Fruit fly (Drosophila melanogaster) whole organism, embryonic: ENCODE data around the gene CG33631.

Source experiments
- Adf1 ChIP-seq: fragments of 200-800 bp; sonication (Bioruptor generic); IDR thresholded peaks from 2 replicates; pipeline ENCODE4 v1.3.6; 2022; ENCODE audit warnings: missing biosample characterization, missing genetic modification characterization
- CG10959 ChIP-seq: fragments of 200-800 bp; sonication (Bioruptor generic); IDR thresholded peaks from 2 replicates; pipeline ENCODE4 v1.3.6; 2022; ENCODE audit warnings: missing biosample characterization, missing genetic modification characterization
- CG10979 ChIP-seq: fragments of 200-800 bp; sonication (Bioruptor generic); optimal IDR thresholded peaks from 2 replicates; lab custom pipeline; 2018; ENCODE audit warnings: missing biosample characterization, mild to moderate bottlenecking, missing genetic modification characterization, moderate library complexity
- CG11085 ChIP-seq: fragments of 200-800 bp; sonication (Bioruptor generic); IDR thresholded peaks from 2 replicates; pipeline ENCODE4 v1.3.6; 2022; ENCODE audit warnings: missing biosample characterization, missing genetic modification characterization
- CG11504 ChIP-seq: fragments of 200-800 bp; sonication (Bioruptor generic); optimal IDR thresholded peaks from 3 replicates; lab custom pipeline; 2019; ENCODE audit warnings: missing biosample characterization, mild to moderate bottlenecking, missing genetic modification characterization, moderate library complexity
- CG11696 ChIP-seq: fragments of 200-800 bp; sonication (Bioruptor generic); IDR thresholded peaks from 2 replicates; pipeline ENCODE4 v1.3.6; 2022; ENCODE audit warnings: missing biosample characterization, missing genetic modification characterization
- CG12659 ChIP-seq: fragments of 200-800 bp; sonication (Bioruptor generic); optimal IDR thresholded peaks from 3 replicates; lab custom pipeline; 2017; ENCODE audit warnings: mild to moderate bottlenecking, missing biosample characterization, missing genetic modification reagents, missing genetic modification characterization
- CG13775 ChIP-seq: fragments of 200-800 bp; sonication (Bioruptor generic); optimal IDR thresholded peaks from 3 replicates; lab custom pipeline; 2017; ENCODE audit warnings: missing biosample characterization, mild to moderate bottlenecking, missing genetic modification characterization
- CG14667 ChIP-seq: fragments of 200-800 bp; sonication (Bioruptor generic); IDR thresholded peaks from 2 replicates; pipeline ENCODE4 v1.3.6; 2022; ENCODE audit warnings: missing biosample characterization, missing genetic modification characterization
- CG14710 ChIP-seq: fragments of 200-800 bp; sonication (Bioruptor generic); optimal IDR thresholded peaks from 3 replicates; lab custom pipeline; 2019; ENCODE audit warnings: missing biosample characterization, mild to moderate bottlenecking, missing genetic modification characterization, moderate library complexity
- CG16813 ChIP-seq: fragments of 200-800 bp; sonication (Bioruptor generic); IDR thresholded peaks from 3 replicates; pipeline ENCODE4 v1.3.6; 2022; ENCODE audit warnings: missing biosample characterization, missing genetic modification characterization; ENCODE audit not compliant: partially characterized antibody
- CG1792 ChIP-seq: fragments of 200-800 bp; sonication (Bioruptor generic); optimal IDR thresholded peaks from 2 replicates; lab custom pipeline; 2016; ENCODE audit warnings: missing biosample characterization, missing genetic modification characterization
- CG18262 ChIP-seq: fragments of 200-800 bp; optimal IDR thresholded peaks from 3 replicates; lab custom pipeline; 2019; ENCODE audit warnings: missing biosample characterization, mild to moderate bottlenecking, missing genetic modification characterization, moderate library complexity
- CG2199 ChIP-seq: fragments of 200-800 bp; sonication (Bioruptor generic); IDR thresholded peaks from 3 replicates; pipeline ENCODE4 v1.3.6; 2022; ENCODE audit warnings: missing biosample characterization, missing genetic modification characterization
- CG30431 ChIP-seq: fragments of 200-800 bp; sonication (Bioruptor generic); optimal IDR thresholded peaks from 2 replicates; lab custom pipeline; 2017; ENCODE audit warnings: missing biosample characterization, missing genetic modification characterization
- CG3847 ChIP-seq: fragments of 200-800 bp; sonication (Bioruptor generic); IDR thresholded peaks from 2 replicates; pipeline ENCODE4 v1.3.6; 2022; ENCODE audit warnings: missing biosample characterization, missing genetic modification characterization
- CG4854 ChIP-seq: fragments of 200-800 bp; sonication (Bioruptor generic); optimal IDR thresholded peaks from 2 replicates; lab custom pipeline; 2016; ENCODE audit warnings: missing biosample characterization, missing genetic modification characterization, inconsistent platforms
- CG6689 ChIP-seq: fragments of 200-800 bp; sonication (Bioruptor generic); IDR thresholded peaks from 2 replicates; pipeline ENCODE4 v1.3.6; 2022; ENCODE audit warnings: missing biosample characterization, missing genetic modification characterization
- CG6813 ChIP-seq: fragments of 200-800 bp; sonication (Bioruptor generic); optimal IDR thresholded peaks from 2 replicates; lab custom pipeline; 2017; ENCODE audit warnings: missing biosample characterization, missing genetic modification characterization, mild to moderate bottlenecking, moderate library complexity, missing genetic modification reagents
- CG7357 ChIP-seq: fragments of 200-800 bp; sonication (Bioruptor generic); IDR thresholded peaks from 3 replicates; pipeline ENCODE4 v1.3.6; 2022; ENCODE audit warnings: missing biosample characterization, missing genetic modification characterization
- CG7839 ChIP-seq: fragments of 200-800 bp; sonication (Bioruptor generic); optimal IDR thresholded peaks from 3 replicates; lab custom pipeline; 2018; ENCODE audit warnings: missing biosample characterization, mild to moderate bottlenecking, missing genetic modification characterization, moderate library complexity
- CG8478 ChIP-seq: fragments of >200 bp; optimal IDR thresholded peaks from 2 replicates; lab custom pipeline; 2018
- CG8944 ChIP-seq: fragments of 200-800 bp; sonication (Bioruptor generic); optimal IDR thresholded peaks from 3 replicates; lab custom pipeline; 2016; ENCODE audit warnings: missing biosample characterization, missing genetic modification characterization
- CkIIα-i1 ChIP-seq: fragments of 200-800 bp; sonication (Bioruptor generic); IDR thresholded peaks from 2 replicates; pipeline ENCODE4 v1.3.6; 2022; ENCODE audit warnings: missing biosample characterization, missing genetic modification characterization
- Dref ChIP-seq: fragments of 200-800 bp; sonication (Bioruptor generic); IDR thresholded peaks from 2 replicates; pipeline ENCODE4 v1.3.6; 2022; ENCODE audit warnings: missing biosample characterization, missing genetic modification characterization
- HHEX ChIP-seq: fragments of 200-800 bp; sonication (Bioruptor generic); optimal IDR thresholded peaks from 3 replicates; lab custom pipeline; 2017; ENCODE audit warnings: missing biosample characterization, mild to moderate bottlenecking, missing genetic modification characterization, missing genetic modification reagents
- HLH4C ChIP-seq: fragments of 200-800 bp; sonication (Bioruptor generic); IDR thresholded peaks from 3 replicates; pipeline ENCODE4 v1.3.6; 2022; ENCODE audit warnings: missing biosample characterization, missing genetic modification characterization; ENCODE audit not compliant: partially characterized antibody
- Hr39 ChIP-seq: fragments of >200 bp; optimal IDR thresholded peaks from 2 replicates; lab custom pipeline; 2017
- Lhr ChIP-seq: fragments of 200-800 bp; sonication (Bioruptor generic); optimal IDR thresholded peaks from 3 replicates; lab custom pipeline; 2017; ENCODE audit warnings: mild to moderate bottlenecking, missing biosample characterization, missing genetic modification reagents, missing genetic modification characterization
- NC2α ChIP-seq: fragments of 200-800 bp; sonication (Bioruptor generic); optimal IDR thresholded peaks from 2 replicates; lab custom pipeline; 2016; ENCODE audit warnings: missing biosample characterization, missing genetic modification characterization
- NfI ChIP-seq: fragments of 200-800 bp; sonication (Bioruptor generic); optimal IDR thresholded peaks from 3 replicates; lab custom pipeline; 2018; ENCODE audit warnings: missing biosample characterization, mild to moderate bottlenecking, missing genetic modification characterization, moderate library complexity
- Six4 ChIP-seq: fragments of 200-800 bp; sonication (Bioruptor generic); optimal IDR thresholded peaks from 2 replicates; lab custom pipeline; 2016; ENCODE audit warnings: missing biosample characterization, missing genetic modification characterization
- Sox100B ChIP-seq: fragments of 200-800 bp; sonication (Bioruptor generic); optimal IDR thresholded peaks from 3 replicates; lab custom pipeline; 2018; ENCODE audit warnings: missing biosample characterization, mild to moderate bottlenecking, missing genetic modification characterization
- Sry-δ ChIP-seq: fragments of 200-800 bp; sonication (Bioruptor generic); optimal IDR thresholded peaks from 2 replicates; lab custom pipeline; 2016; ENCODE audit warnings: missing biosample characterization, missing genetic modification characterization
- TFAM ChIP-seq: fragments of 200-800 bp; sonication (Bioruptor generic); optimal IDR thresholded peaks from 2 replicates; lab custom pipeline; 2017; ENCODE audit warnings: missing biosample characterization, missing genetic modification characterization, inconsistent platforms
- bsh ChIP-seq, 2 experiments: fragments of 200-800 bp; sonication (Bioruptor generic); optimal IDR thresholded peaks; 2 replicates each; lab custom pipeline; 2017 to 2018; ENCODE audit warnings: mild to moderate bottlenecking in 2 of 2, missing biosample characterization in 2 of 2, missing genetic modification characterization in 2 of 2, moderate library complexity in 1 of 2
- chm ChIP-seq: fragments of 200-800 bp; sonication (Bioruptor generic); IDR thresholded peaks from 2 replicates; pipeline ENCODE4 v1.3.6; 2022; ENCODE audit warnings: missing biosample characterization, missing genetic modification characterization
- en ChIP-seq: fragments of 200-800 bp; sonication (Bioruptor generic); optimal IDR thresholded peaks from 2 replicates; lab custom pipeline; 2016; ENCODE audit warnings: missing biosample characterization, missing genetic modification characterization
- esg ChIP-seq: fragments of 200-800 bp; sonication (Bioruptor generic); conservative IDR thresholded peaks from 2 replicates; pipeline ENCODE4 v1.3.6; 2022; ENCODE audit warnings: missing biosample characterization, missing genetic modification characterization
- fu2 ChIP-seq: fragments of 200-800 bp; sonication (Bioruptor generic); optimal IDR thresholded peaks from 2 replicates; lab custom pipeline; 2016; ENCODE audit warnings: missing biosample characterization, missing genetic modification characterization
- hth ChIP-seq: fragments of >200 bp; optimal IDR thresholded peaks from 2 replicates; lab custom pipeline; 2017; ENCODE audit warnings: inconsistent platforms
- insv ChIP-seq, 2 experiments: fragments of 200-800 bp; sonication (Bioruptor generic); optimal IDR thresholded peaks; 3 replicates each; lab custom pipeline; 2016 to 2018; ENCODE audit warnings: missing biosample characterization in 2 of 2, missing genetic modification characterization in 2 of 2
- odd ChIP-seq: fragments of 200-800 bp; sonication (Bioruptor generic); optimal IDR thresholded peaks from 2 replicates; lab custom pipeline; 2017; ENCODE audit warnings: missing biosample characterization, mild to moderate bottlenecking, missing genetic modification characterization
- org-1 ChIP-seq: fragments of 200-800 bp; sonication (Bioruptor generic); optimal IDR thresholded peaks from 2 replicates; lab custom pipeline; 2017; ENCODE audit warnings: missing biosample characterization, missing genetic modification characterization
- peb ChIP-seq: fragments of 200-800 bp; sonication (Bioruptor generic); IDR thresholded peaks from 2 replicates; pipeline ENCODE4 v1.3.6; 2022; ENCODE audit warnings: missing biosample characterization, missing genetic modification characterization
- row ChIP-seq: fragments of 200-800 bp; sonication (Bioruptor generic); IDR thresholded peaks from 3 replicates; pipeline ENCODE4 v1.3.6; 2022; ENCODE audit warnings: missing biosample characterization, missing genetic modification characterization
- salm ChIP-seq: fragments of 200-800 bp; sonication (Bioruptor generic); optimal IDR thresholded peaks from 2 replicates; lab custom pipeline; 2018; ENCODE audit warnings: missing biosample characterization, mild to moderate bottlenecking, missing genetic modification characterization
- sc ChIP-seq, 3 experiments: fragments of >200 bp in 2 of 3; fragments of 200-800 bp in 1 of 3; sonication (Bioruptor generic) in 1 of 3; optimal IDR thresholded peaks; 2 replicates in 2 of 3; 3 replicates in 1 of 3; lab custom pipeline; 2017; ENCODE audit warnings: mild to moderate bottlenecking in 1 of 3, missing biosample characterization in 1 of 3, missing genetic modification characterization in 1 of 3, missing genetic modification reagents in 1 of 3
- tgo ChIP-seq: fragments of 200-800 bp; sonication (Bioruptor generic); IDR thresholded peaks from 3 replicates; pipeline ENCODE4 v1.3.6; 2022; ENCODE audit warnings: missing biosample characterization, missing genetic modification characterization
- tio ChIP-seq: fragments of 200-800 bp; sonication (Bioruptor generic); optimal IDR thresholded peaks from 2 replicates; lab custom pipeline; 2017; ENCODE audit warnings: missing biosample characterization, missing genetic modification characterization, inconsistent platforms
- ttk ChIP-seq: fragments of 200-800 bp; sonication (Bioruptor generic); IDR thresholded peaks from 2 replicates; pipeline ENCODE4 v2.1.2; 2022; ENCODE audit warnings: missing biosample characterization, missing genetic modification characterization
- zfh2 ChIP-seq: fragments of 200-800 bp; sonication (Bioruptor generic); optimal IDR thresholded peaks from 2 replicates; lab custom pipeline; 2016; ENCODE audit warnings: missing biosample characterization, missing genetic modification characterization

The CG33631 gene

dm6 chr3R:10084914-10085313, 21.1 kb downstream of the CG33631 start (continued):
- TF ChIP-seq salm (tag; lab: Kevin White, UChicago) (no peak), CG10979 (tag; lab: Kevin White, UChicago) (no peak), Lhr (no peak), CG14667 (GFP tag; lab: Robert Waterston, UW) (0 out of 2 replicates have a peak, but pooled peaks have one; percentile 14), CG30431 (GFP tag; lab: Kevin White, UChicago) (no peak), Sox100B (GFP tag; lab: Kevin White, UChicago) (no peak), hth (lab: Kevin White, UChicago) (no peak), CG18262 (tag; lab: Kevin White, UChicago) (no peak), CG7839 (tag; lab: Kevin White, UChicago) (peak; percentile 61), CG11696 (GFP tag; lab: Robert Waterston, UW) (no peak), zfh2 (peak; percentile 83), CG11504 (tag; lab: Kevin White, UChicago) (peak; percentile 42), bsh (GFP tag; optimal IDR thresholded peaks at IDR 0.05; lab: Kevin White, UChicago) (no peak), CG3847 (GFP tag; lab: Robert Waterston, UW) (peak; percentile 50), CG8478 (lab: Kevin White, UChicago) (no peak), org-1 (GFP tag; lab: Kevin White, UChicago) (peak; percentile 39), CG16813 (no peak), odd (GFP tag; lab: Kevin White, UChicago) (no peak), NC2α (GFP tag; lab: Kevin White, UChicago) (no peak), CG7357 (GFP tag; lab: Robert Waterston, UW) (no peak), row (peak; percentile 62), tgo (GFP tag; lab: Robert Waterston, UW) (peak; percentile 41; the same call in 1 of the 3 replicates), insv (GFP tag; optimal IDR thresholded peaks at IDR 0.05; lab: Kevin White, UChicago) (no peak), CG6689 (GFP tag; lab: Robert Waterston, UW) (no peak), Six4 (GFP tag; lab: Kevin White, UChicago) (no peak), TFAM (GFP tag; lab: Kevin White, UChicago) (no peak), Hr39 (lab: Kevin White, UChicago) (no peak), peb (GFP tag; lab: Robert Waterston, UW) (no peak), CkIIα-i1 (no peak), Adf1 (no peak), CG1792 (GFP tag; lab: Kevin White, UChicago) (no peak), CG2199 (GFP tag; lab: Robert Waterston, UW) (no peak), NfI (GFP tag; lab: Kevin White, UChicago) (peak; percentile 17), CG12659 (GFP tag; lab: Kevin White, UChicago) (peak; percentile 40), CG14710 (tag; lab: Kevin White, UChicago) (no peak), Sry-δ (GFP tag; lab: Kevin White, UChicago) (no peak), fu2 (peak; percentile 63), chm (no peak), CG11085 (GFP tag; lab: Robert Waterston, UW) (no peak; the same call in 1 of the 2 replicates), CG13775 (GFP tag; lab: Kevin White, UChicago) (peak; percentile 49), ttk (GFP tag; lab: Robert Waterston, UW) (peak; percentile 52), CG4854 (GFP tag; lab: Kevin White, UChicago) (no peak), en (no peak), CG8944 (GFP tag; lab: Kevin White, UChicago) (no peak), CG6813 (GFP tag; lab: Kevin White, UChicago) (peak; percentile 21), esg (GFP tag; lab: Robert Waterston, UW) (peak; percentile 37; the same call in 1 of the 2 replicates), HHEX (peak; percentile 47), HLH4C (no peak), tio (GFP tag; lab: Kevin White, UChicago) (no peak), sc (optimal IDR thresholded peaks at IDR 0.05; lab: Kevin White, UChicago) (no peak), sc (GFP tag; optimal IDR thresholded peaks at IDR 0.05; lab: Kevin White, UChicago) (no peak), Dref (no peak), CG10959 (GFP tag; lab: Robert Waterston, UW) (no peak)
